Fruit fly (Drosophila melanogaster): ENCODE results near the gene hiw.
A peak's percentile ranks its signal among the peaks of the same experiment; 100 is the strongest.

Gene hiw

DNA sequence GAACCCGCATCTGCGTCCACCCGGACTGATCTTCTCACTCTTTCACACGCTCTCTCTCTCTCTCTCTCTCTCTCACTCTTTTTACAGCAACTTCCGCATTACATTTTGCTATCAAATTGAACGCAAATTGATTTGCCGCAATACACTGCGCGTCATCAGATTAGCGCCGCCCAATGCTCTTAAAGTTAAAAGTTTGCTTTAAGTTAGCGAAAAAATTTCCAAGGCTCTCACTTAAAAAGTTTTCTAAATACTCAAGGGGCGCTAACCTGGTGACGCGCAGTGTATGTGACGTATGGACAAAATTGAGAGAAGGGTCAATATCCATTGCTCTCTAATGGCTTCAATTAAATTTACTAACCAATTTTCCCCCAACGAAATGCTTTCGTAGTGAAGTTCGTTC is 41.0 kb downstream of the hiw start (continued):
- peak; percentile 60 for TF ChIP-seq CG4617 (GFP tag; optimal IDR thresholded peaks at IDR 0.05; ENCODE audit: borderline replicate concordance)
- peak; percentile 72; the same call in 2 of the 3 replicates for TF ChIP-seq CG2199 (GFP tag; IDR thresholded peaks at IDR 0.05)
- TF ChIP-seq disco-r (GFP tag; optimal IDR thresholded peaks at IDR 0.05): peak; percentile 59
- peak; percentile 71 for TF ChIP-seq kah (GFP tag; optimal IDR thresholded peaks at IDR 0.05)
- TF ChIP-seq CG17802 (tag; optimal IDR thresholded peaks at IDR 0.05): peak; percentile 73
- TF ChIP-seq CG2116 (GFP tag; optimal IDR thresholded peaks at IDR 0.05): peak; percentile 45
- TF ChIP-seq sr (GFP tag; IDR thresholded peaks at IDR 0.05): no peak
- TF ChIP-seq pum (GFP tag; optimal IDR thresholded peaks at IDR 0.05): peak; percentile 87
- peak; percentile 62 for TF ChIP-seq D19B (GFP tag; optimal IDR thresholded peaks at IDR 0.05)
- TF ChIP-seq CG14667 (GFP tag; IDR thresholded peaks at IDR 0.05): peak; percentile 46
- TF ChIP-seq CG13296 (GFP tag; optimal IDR thresholded peaks at IDR 0.05): peak; percentile 79
- TF ChIP-seq Blimp-1 (GFP tag; optimal IDR thresholded peaks at IDR 0.05): peak; percentile 84
- peak; percentile 18 for TF ChIP-seq CG15479 (GFP tag; optimal IDR thresholded peaks at IDR 0.05)
- TF ChIP-seq CG1602 (GFP tag; optimal IDR thresholded peaks at IDR 0.05): peak; percentile 79
- peak; percentile 73 for TF ChIP-seq ham (GFP tag; IDR thresholded peaks at IDR 0.05)
- TF ChIP-seq CG12071 (GFP tag; optimal IDR thresholded peaks at IDR 0.05): peak; percentile 86
- TF ChIP-seq Hmx (GFP tag; optimal IDR thresholded peaks at IDR 0.05): no peak
- TF ChIP-seq CG7372 (GFP tag; IDR thresholded peaks at IDR 0.05): peak; percentile 71
- TF ChIP-seq Awh (GFP tag; IDR thresholded peaks at IDR 0.05): peak; percentile 77
- no peak for TF ChIP-seq Doc2 (GFP tag; IDR thresholded peaks at IDR 0.05)
- TF ChIP-seq CG12236 (GFP tag; optimal IDR thresholded peaks at IDR 0.05): peak; percentile 80
- TF ChIP-seq Rx (GFP tag; IDR thresholded peaks at IDR 0.05): peak; percentile 69
- peak; percentile 53 for TF ChIP-seq Ets97D (GFP tag; optimal IDR thresholded peaks at IDR 0.05)
- TF ChIP-seq sqz (GFP tag; optimal IDR thresholded peaks at IDR 0.05): peak; percentile 65
- TF ChIP-seq CG43689 (GFP tag; IDR thresholded peaks at IDR 0.05): peak; percentile 66; the same call in 1 of the 2 replicates
- peak; percentile 38; the same call in 1 of the 3 replicates for TF ChIP-seq C15 (GFP tag; IDR thresholded peaks at IDR 0.05)
- no peak for TF ChIP-seq bigmax (GFP tag; optimal IDR thresholded peaks at IDR 0.05)
- peak; percentile 74 for TF ChIP-seq CG3065 (GFP tag; optimal IDR thresholded peaks at IDR 0.05)
- no peak for TF ChIP-seq CG7963 (GFP tag; IDR thresholded peaks at IDR 0.05; ENCODE audit: partially characterized antibody)
- no peak for TF ChIP-seq HLH4C (GFP tag; IDR thresholded peaks at IDR 0.05; ENCODE audit: partially characterized antibody)
- peak; percentile 81 for TF ChIP-seq Sox100B (GFP tag; optimal IDR thresholded peaks at IDR 0.05)
- TF ChIP-seq fru (optimal IDR thresholded peaks at IDR 0.05): no peak
- TF ChIP-seq B-H1 (GFP tag; IDR thresholded peaks at IDR 0.05): peak; percentile 52; the same call in 2 of the 3 replicates
- peak; percentile 74 for TF ChIP-seq Six4 (GFP tag; optimal IDR thresholded peaks at IDR 0.05)
- peak; percentile 62 for TF ChIP-seq CG2202 (tag; optimal IDR thresholded peaks at IDR 0.05)
- peak; percentile 65 for TF ChIP-seq slou (GFP tag; optimal IDR thresholded peaks at IDR 0.05)
- no peak for TF ChIP-seq HLHmδ (GFP tag; optimal IDR thresholded peaks at IDR 0.05)
- TF ChIP-seq CG1233 (GFP tag; optimal IDR thresholded peaks at IDR 0.05): peak; percentile 83
- TF ChIP-seq CG9727 (GFP tag; optimal IDR thresholded peaks at IDR 0.05): peak; percentile 84
- TF ChIP-seq CG7928 (GFP tag; optimal IDR thresholded peaks at IDR 0.05): peak; percentile 27
- peak; percentile 90 for TF ChIP-seq az2 (GFP tag; optimal IDR thresholded peaks at IDR 0.05)
- peak; percentile 63 for TF ChIP-seq gt (GFP tag; IDR thresholded peaks at IDR 0.05)
- peak; percentile 48 for TF ChIP-seq Usf (GFP tag; optimal IDR thresholded peaks at IDR 0.05)
- peak; percentile 77 for TF ChIP-seq org-1 (GFP tag; optimal IDR thresholded peaks at IDR 0.05)
- peak; percentile 98 for TF ChIP-seq Ets65A (GFP tag)
- peak; percentile 74 for TF ChIP-seq da (GFP tag; optimal IDR thresholded peaks at IDR 0.05)
- TF ChIP-seq CG15011 (GFP tag; optimal IDR thresholded peaks at IDR 0.05): peak; percentile 74
- peak; percentile 67 for TF ChIP-seq CG13775 (GFP tag; optimal IDR thresholded peaks at IDR 0.05)
- TF ChIP-seq Scr (GFP tag; IDR thresholded peaks at IDR 0.05; ENCODE audit: partially characterized antibody): no peak
- TF ChIP-seq CG3838 (GFP tag; optimal IDR thresholded peaks at IDR 0.05): peak; percentile 10
- TF ChIP-seq CG42726 (GFP tag; IDR thresholded peaks at IDR 0.05; ENCODE audit: partially characterized antibody): no peak
- peak; percentile 40 for TF ChIP-seq Adf1 (GFP tag; IDR thresholded peaks at IDR 0.05)
